Fruit fly (Drosophila melanogaster): ENCODE results near the gene hop.

The hop gene

DNA sequence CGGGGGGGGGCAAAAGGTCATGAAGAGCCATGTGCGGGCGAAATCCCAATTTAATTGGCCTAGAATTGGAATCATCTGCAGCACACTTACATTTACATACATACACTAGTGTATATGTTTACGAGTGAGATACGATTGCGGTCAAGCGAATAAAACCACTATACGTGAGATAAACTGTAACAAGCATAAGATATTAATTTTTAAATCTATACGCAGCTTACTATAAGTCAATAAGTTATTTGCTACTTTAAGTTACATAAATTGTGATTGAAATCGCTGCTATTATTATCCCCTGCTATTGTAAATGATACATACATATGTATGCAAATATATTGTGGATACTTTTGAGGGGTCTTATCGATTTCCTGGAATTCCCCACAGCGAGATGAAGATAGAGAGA is 11.2 kb upstream of the hop start:
- TF ChIP-seq CG11294 (GFP tag; IDR thresholded peaks at IDR 0.05) (no peak), CG8119 (GFP tag; IDR thresholded peaks at IDR 0.05) (peak; percentile 38; the same call in 1 of the 3 replicates), svp (GFP tag) (peak; percentile 58), Eip78C (GFP tag) (peak; percentile 73), Met (GFP tag; optimal IDR thresholded peaks at IDR 0.05) (peak; percentile 13), CG32006 (GFP tag; optimal IDR thresholded peaks at IDR 0.05) (no peak), cyc (GFP tag; optimal IDR thresholded peaks at IDR 0.05) (peak; percentile 2), CG6792 (GFP tag; optimal IDR thresholded peaks at IDR 0.05) (no peak), Ets21C (GFP tag; optimal IDR thresholded peaks at IDR 0.05) (no peak), CG1621 (tag; optimal IDR thresholded peaks at IDR 0.05) (no peak), CG34406 (GFP tag; optimal IDR thresholded peaks at IDR 0.05) (peak; percentile 9), ss (GFP tag; optimal IDR thresholded peaks at IDR 0.05) (peak in 1 of 2 experiments; percentile 19), Sox15 (GFP tag; optimal IDR thresholded peaks at IDR 0.05) (no peak), CG6808 (GFP tag; optimal IDR thresholded peaks at IDR 0.05) (no peak), CG11902 (GFP tag; optimal IDR thresholded peaks at IDR 0.05) (no peak), pdm3 (GFP tag; optimal IDR thresholded peaks at IDR 0.05) (peak; percentile 27), CG3032 (tag; optimal IDR thresholded peaks at IDR 0.05) (peak; percentile 29), eg (GFP tag; IDR thresholded peaks at IDR 0.05) (peak; percentile 61; the same call in 2 of the 3 replicates), dsx (GFP tag; optimal IDR thresholded peaks at IDR 0.05; ENCODE audit: poor library complexity, severe bottlenecking) (peak; percentile 21), dac (GFP tag; optimal IDR thresholded peaks at IDR 0.05) (no peak), Sox102F (GFP tag; optimal IDR thresholded peaks at IDR 0.05) (no peak), CG16779 (tag; optimal IDR thresholded peaks at IDR 0.05) (no peak), CG15336 (GFP tag; IDR thresholded peaks at IDR 0.05) (peak; percentile 33; the same call in 1 of the 2 replicates), Hr38 (GFP tag; optimal IDR thresholded peaks at IDR 0.05) (no peak), CG7368 (GFP tag; optimal IDR thresholded peaks at IDR 0.05) (no peak), esn (GFP tag; optimal IDR thresholded peaks at IDR 0.05) (peak; percentile 26), Eip93F (GFP tag; optimal IDR thresholded peaks at IDR 0.05) (no peak), Ets96B (tag; optimal IDR thresholded peaks at IDR 0.05) (peak; percentile 8), CG31627 (GFP tag; optimal IDR thresholded peaks at IDR 0.05) (no peak), topi (GFP tag; optimal IDR thresholded peaks at IDR 0.05) (peak; percentile 21), lz (GFP tag; optimal IDR thresholded peaks at IDR 0.05) (peak; percentile 23), Sox14 (GFP tag; optimal IDR thresholded peaks at IDR 0.05) (no peak), CG6163 (GFP tag; IDR thresholded peaks at IDR 0.05) (peak; percentile 34; the same call in 2 of the 3 replicates), net (GFP tag; optimal IDR thresholded peaks at IDR 0.05) (no peak), Eip75B (GFP tag; optimal IDR thresholded peaks at IDR 0.05) (peak; percentile 21), OdsH (GFP tag; optimal IDR thresholded peaks at IDR 0.05) (peak; percentile 18), CG8632 (GFP tag; optimal IDR thresholded peaks at IDR 0.05) (no peak), CG3919 (GFP tag; optimal IDR thresholded peaks at IDR 0.05) (no peak), CG6854 (GFP tag; optimal IDR thresholded peaks at IDR 0.05) (no peak), CG9139 (GFP tag; optimal IDR thresholded peaks at IDR 0.05) (no peak), achi (GFP tag; optimal IDR thresholded peaks at IDR 0.05) (peak; percentile 4)

DNA sequence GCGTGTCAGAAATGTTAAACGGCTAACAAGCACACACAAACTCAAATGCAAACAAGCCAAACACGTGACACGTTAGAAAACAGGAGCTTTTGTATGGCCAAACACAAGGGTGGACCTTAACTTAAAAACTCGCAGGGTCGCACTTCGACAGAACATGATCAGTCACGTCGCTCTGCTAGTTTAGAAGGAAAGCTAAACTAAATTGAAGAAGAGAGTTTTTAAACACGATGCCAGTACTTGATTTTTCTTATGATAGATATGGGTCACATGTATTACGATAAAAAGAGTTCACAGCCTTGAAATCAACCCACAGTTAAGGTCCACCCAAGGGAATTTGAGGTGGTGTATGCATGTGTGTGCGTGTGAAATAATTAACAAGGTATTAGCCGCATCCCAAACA is 10.5 kb upstream of the hop start:
- no peak for TF ChIP-seq Hr38 (GFP tag; optimal IDR thresholded peaks at IDR 0.05)
- TF ChIP-seq dac (GFP tag; optimal IDR thresholded peaks at IDR 0.05), result no peak
- no peak for TF ChIP-seq Eip78C (GFP tag)
- no peak for TF ChIP-seq CG8119 (GFP tag; IDR thresholded peaks at IDR 0.05)
- no peak for TF ChIP-seq CG11294 (GFP tag; IDR thresholded peaks at IDR 0.05)
- no peak for TF ChIP-seq dsx (GFP tag; optimal IDR thresholded peaks at IDR 0.05; ENCODE audit: poor library complexity, severe bottlenecking)
- no peak for TF ChIP-seq Hr4 (GFP tag; optimal IDR thresholded peaks at IDR 0.05)
- peak in 1 of 2 experiments; percentile 7 for TF ChIP-seq ss (GFP tag; optimal IDR thresholded peaks at IDR 0.05)
- TF ChIP-seq salr (GFP tag; optimal IDR thresholded peaks at IDR 0.05), result no peak
- peak; percentile 1 for TF ChIP-seq achi (GFP tag; optimal IDR thresholded peaks at IDR 0.05)
- peak; percentile 5 for TF ChIP-seq CG32006 (GFP tag; optimal IDR thresholded peaks at IDR 0.05)
- TF ChIP-seq Sox14 (GFP tag; optimal IDR thresholded peaks at IDR 0.05), result no peak
- TF ChIP-seq Hr39 (GFP tag; optimal IDR thresholded peaks at IDR 0.05), result no peak
- no peak for TF ChIP-seq Sox102F (GFP tag; optimal IDR thresholded peaks at IDR 0.05)
- TF ChIP-seq fkh (GFP tag; optimal IDR thresholded peaks at IDR 0.05), result no peak
- TF ChIP-seq eg (GFP tag; IDR thresholded peaks at IDR 0.05), result 0 out of 3 replicates have a peak, but pooled peaks have one; percentile 17
- no peak for TF ChIP-seq CG15336 (GFP tag; IDR thresholded peaks at IDR 0.05)
- TF ChIP-seq OdsH (GFP tag; optimal IDR thresholded peaks at IDR 0.05), result peak; percentile 8
- TF ChIP-seq CG6792 (GFP tag; optimal IDR thresholded peaks at IDR 0.05), result no peak
- TF ChIP-seq Eip75B (GFP tag; optimal IDR thresholded peaks at IDR 0.05), result no peak
- TF ChIP-seq acj6 (GFP tag; optimal IDR thresholded peaks at IDR 0.05), result no peak

Data from whole organism, prepupa.